Worm (Caenorhabditis elegans) whole organism, L1 larva: ENCODE results near the gene cdkr-3.

Source experiments
- C16A3.4 ChIP-seq: fragments of 150-350 bp; optimal IDR thresholded peaks from 2 replicates; lab custom pipeline; 2014; ENCODE audit warnings: missing biosample characterization, missing genetic modification characterization
- C34B4.2 ChIP-seq: sonication (generic microtip); optimal IDR thresholded peaks from 2 replicates; lab custom pipeline; 2017; ENCODE audit warnings: mild to moderate bottlenecking, missing genetic modification characterization, missing compliant biosample characterization
- F16B12.6 ChIP-seq: fragments of 150-350 bp; optimal IDR thresholded peaks from 2 replicates; lab custom pipeline; 2014; ENCODE audit warnings: missing biosample characterization, missing genetic modification characterization
- aha-1 ChIP-seq: fragments of 150-350 bp; optimal IDR thresholded peaks from 2 replicates; lab custom pipeline; 2014; ENCODE audit warnings: missing biosample characterization, missing genetic modification characterization
- aly-2 ChIP-seq: fragments of 150-350 bp; optimal IDR thresholded peaks from 2 replicates; lab custom pipeline; 2014; ENCODE audit warnings: missing biosample characterization, missing genetic modification characterization
- ama-1 ChIP-seq: fragments of 150-350 bp; optimal IDR thresholded peaks from 2 replicates; lab custom pipeline; 2014
- blmp-1 ChIP-seq: fragments of 150-350 bp; optimal IDR thresholded peaks from 2 replicates; lab custom pipeline; 2014; ENCODE audit warnings: missing biosample characterization, missing genetic modification characterization
- ceh-63 ChIP-seq: fragments of 200-800 bp; sonication (Bioruptor generic); optimal IDR thresholded peaks from 2 replicates; lab custom pipeline; 2018; ENCODE audit warnings: mild to moderate bottlenecking, missing genetic modification characterization, missing compliant biosample characterization
- ceh-88 ChIP-seq: fragments of 200-800 bp; sonication (Bioruptor generic); IDR thresholded peaks from 2 replicates; pipeline ENCODE4 v1.3.6; 2022; ENCODE audit warnings: missing genetic modification characterization, missing compliant biosample characterization
- ceh-90 ChIP-seq: sonication (generic microtip); optimal IDR thresholded peaks from 2 replicates; lab custom pipeline; 2016; ENCODE audit warnings: missing genetic modification characterization, missing compliant biosample characterization
- efl-1 ChIP-seq, 4 experiments: fragments of 150-350 bp; optimal IDR thresholded peaks in 3 of 4; peaks in 1 of 4; 1 replicate in 1 of 4; 2 replicates in 3 of 4; lab custom pipeline; 2014; ENCODE audit warnings: missing biosample characterization in 2 of 4, missing genetic modification characterization in 2 of 4, missing genetic modification reagents in 2 of 4
- elt-3 ChIP-seq, 6 experiments: fragments of 150-350 bp in 1 of 6; sonication (generic microtip); optimal IDR thresholded peaks; 2 replicates each; lab custom pipeline; 2017 to 2018; ENCODE audit warnings: missing biosample characterization in 6 of 6, missing genetic modification characterization in 6 of 6, inconsistent platforms in 1 of 6
- ets-5 ChIP-seq: fragments of 200-800 bp; sonication (Bioruptor generic); IDR thresholded peaks from 2 replicates; pipeline ENCODE4 v1.3.6; 2022; ENCODE audit warnings: missing genetic modification characterization, missing compliant biosample characterization
- fkh-10 ChIP-seq: sonication (generic microtip); optimal IDR thresholded peaks from 2 replicates; lab custom pipeline; 2017; ENCODE audit warnings: missing biosample characterization, missing genetic modification reagents, missing genetic modification characterization
- fkh-8 ChIP-seq: sonication (generic microtip); optimal IDR thresholded peaks from 2 replicates; lab custom pipeline; 2016; ENCODE audit warnings: mild to moderate bottlenecking, missing genetic modification characterization, missing compliant biosample characterization
- grh-1 ChIP-seq: fragments of 200-800 bp; sonication (Bioruptor generic); IDR thresholded peaks from 2 replicates; pipeline ENCODE4 v1.3.6; 2022; ENCODE audit warnings: missing genetic modification reagents, missing genetic modification characterization, missing compliant biosample characterization
- hpl-2 ChIP-seq: fragments of 150-350 bp; optimal IDR thresholded peaks from 2 replicates; lab custom pipeline; 2014; ENCODE audit warnings: missing biosample characterization, missing genetic modification reagents, missing genetic modification characterization
- isw-1 ChIP-seq: fragments of 200-800 bp; sonication (Bioruptor generic); IDR thresholded peaks from 2 replicates; pipeline ENCODE4 v1.3.6; 2022; ENCODE audit warnings: missing genetic modification characterization, missing compliant biosample characterization
- lin-13 ChIP-seq: fragments of 150-350 bp; optimal IDR thresholded peaks from 2 replicates; lab custom pipeline; 2014; ENCODE audit warnings: missing biosample characterization, missing genetic modification reagents, missing genetic modification characterization
- lin-14 ChIP-seq: fragments of 200-800 bp; sonication (Bioruptor generic); optimal IDR thresholded peaks from 2 replicates; lab custom pipeline; 2018; ENCODE audit warnings: mild to moderate bottlenecking, missing genetic modification characterization, moderate library complexity, missing compliant biosample characterization
- lin-35 ChIP-seq, 2 experiments: fragments of 150-350 bp; optimal IDR thresholded peaks; 2 replicates each; lab custom pipeline; 2014; ENCODE audit warnings: missing biosample characterization in 2 of 2, missing genetic modification characterization in 2 of 2, missing genetic modification reagents in 2 of 2
- lir-3 ChIP-seq: sonication (generic microtip); optimal IDR thresholded peaks from 2 replicates; lab custom pipeline; 2016; ENCODE audit warnings: mild to moderate bottlenecking, missing genetic modification characterization, moderate library complexity, missing compliant biosample characterization; ENCODE audit not compliant: poor library complexity
- mdl-1 ChIP-seq, 2 experiments: fragments of 150-350 bp; optimal IDR thresholded peaks; 2 replicates each; lab custom pipeline; 2014 to 2017; ENCODE audit warnings: missing biosample characterization in 2 of 2, missing genetic modification characterization in 2 of 2, inconsistent platforms in 1 of 2
- mep-1 ChIP-seq: fragments of 150-350 bp; optimal IDR thresholded peaks from 2 replicates; lab custom pipeline; 2014; ENCODE audit warnings: missing biosample characterization, missing genetic modification characterization
- nhr-11 ChIP-seq: fragments of 150-350 bp; optimal IDR thresholded peaks from 2 replicates; lab custom pipeline; 2014; ENCODE audit warnings: missing biosample characterization, missing genetic modification characterization
- nhr-12 ChIP-seq: sonication (generic microtip); optimal IDR thresholded peaks from 2 replicates; lab custom pipeline; 2017; ENCODE audit warnings: missing biosample characterization, missing genetic modification characterization
- nhr-237 ChIP-seq: fragments of 150-350 bp; optimal IDR thresholded peaks from 2 replicates; lab custom pipeline; 2014; ENCODE audit warnings: missing biosample characterization, missing genetic modification characterization
- nhr-28 ChIP-seq: fragments of 150-350 bp; optimal IDR thresholded peaks from 2 replicates; lab custom pipeline; 2014; ENCODE audit warnings: missing biosample characterization, missing genetic modification characterization
- nhr-47 ChIP-seq: sonication (generic microtip); optimal IDR thresholded peaks from 2 replicates; lab custom pipeline; 2016; ENCODE audit warnings: mild to moderate bottlenecking, missing genetic modification characterization, moderate library complexity, missing compliant biosample characterization
- nhr-76 ChIP-seq: sonication (generic microtip); optimal IDR thresholded peaks from 2 replicates; lab custom pipeline; 2017; ENCODE audit warnings: missing biosample characterization, missing genetic modification characterization
- nhr-77 ChIP-seq: fragments of 150-350 bp; optimal IDR thresholded peaks from 2 replicates; lab custom pipeline; 2014; ENCODE audit warnings: missing biosample characterization, missing genetic modification characterization
- nhr-84 ChIP-seq: sonication (generic microtip); optimal IDR thresholded peaks from 2 replicates; lab custom pipeline; 2017; ENCODE audit warnings: missing biosample characterization, missing genetic modification characterization
- pag-3 ChIP-seq: sonication (generic microtip); optimal IDR thresholded peaks from 2 replicates; lab custom pipeline; 2017; ENCODE audit warnings: missing genetic modification characterization, mild to moderate bottlenecking, missing compliant biosample characterization, antibody characterized with exemption, borderline replicate concordance; ENCODE audit not compliant: insufficient read depth
- pqm-1 ChIP-seq: sonication (generic microtip); optimal IDR thresholded peaks from 3 replicates; lab custom pipeline; 2017; ENCODE audit warnings: missing biosample characterization, missing genetic modification characterization
- skn-1 ChIP-seq: fragments of 150-350 bp; optimal IDR thresholded peaks from 2 replicates; lab custom pipeline; 2014; ENCODE audit warnings: missing biosample characterization, missing genetic modification characterization
- sox-4 ChIP-seq: sonication (generic microtip); optimal IDR thresholded peaks from 2 replicates; lab custom pipeline; 2016; ENCODE audit warnings: missing genetic modification characterization, missing compliant biosample characterization
- sptf-1 ChIP-seq: fragments of 150-350 bp; optimal IDR thresholded peaks from 2 replicates; lab custom pipeline; 2014; ENCODE audit warnings: missing biosample characterization, missing genetic modification characterization
- tlp-1 ChIP-seq: fragments of 150-350 bp; optimal IDR thresholded peaks from 2 replicates; lab custom pipeline; 2014; ENCODE audit warnings: missing biosample characterization, missing genetic modification characterization
- unc-130 ChIP-seq: fragments of 150-350 bp; optimal IDR thresholded peaks from 2 replicates; lab custom pipeline; 2017; ENCODE audit warnings: missing biosample characterization, missing genetic modification characterization, inconsistent platforms
- vab-15 ChIP-seq: sonication (generic microtip); optimal IDR thresholded peaks from 2 replicates; lab custom pipeline; 2017; ENCODE audit warnings: missing genotype, mild to moderate bottlenecking, missing genetic modification characterization, missing compliant biosample characterization
- xbp-1 ChIP-seq: sonication (generic microtip); optimal IDR thresholded peaks from 2 replicates; lab custom pipeline; 2016; ENCODE audit warnings: missing genetic modification characterization, missing compliant biosample characterization
- zag-1 ChIP-seq: fragments of 150-350 bp; optimal IDR thresholded peaks from 2 replicates; lab custom pipeline; 2014; ENCODE audit warnings: missing biosample characterization, missing genetic modification characterization

Gene cdkr-3

ce11 chrV:20234439-20234838 is 35.5 kb upstream of the cdkr-3 start:
- TF ChIP-seq fkh-8, result no peak
- TF ChIP-seq grh-1 (GFP tag; lab: Robert Waterston, UW), result no peak

ce11 chrV:20235231-20235630 is 34.7 kb upstream of the cdkr-3 start:
- TF ChIP-seq isw-1 (no peak), ceh-63 (GFP tag; lab: Kevin White, UChicago) (no peak), pag-3 (tag; lab: Kevin White, UChicago) (no peak), nhr-12 (tag; lab: Kevin White, UChicago) (no peak)

ce11 chrV:20237429-20237828 is 32.5 kb upstream of the cdkr-3 start, which contains the start of gene sld-5:
TSS of gene sld-5 (minus strand) at chrV:20237745.
- no peak for TF ChIP-seq skn-1 (tag; lab: Kevin White, UChicago)
- no peak for TF ChIP-seq aly-2 (tag; lab: Kevin White, UChicago)
- TF ChIP-seq C16A3.4 (tag; lab: Kevin White, UChicago), result no peak
- no peak for TF ChIP-seq lir-3
- no peak for TF ChIP-seq lin-14
- TF ChIP-seq ceh-90, result no peak
- no peak for TF ChIP-seq pqm-1
- TF ChIP-seq blmp-1 (tag; lab: Kevin White, UChicago), result no peak
- TF ChIP-seq zag-1, result no peak
- no peak for TF ChIP-seq nhr-237 (tag; lab: Kevin White, UChicago)

- TF ChIP-seq C34B4.2 (tag; lab: Kevin White, UChicago), result no peak
- TF ChIP-seq tlp-1 (tag; lab: Kevin White, UChicago), result no peak
- 0 out of 2 replicates have a peak, but pooled peaks have one; percentile 63 for TF ChIP-seq ets-5 (GFP tag; lab: Robert Waterston, UW)
- no peak for TF ChIP-seq nhr-76 (tag; lab: Kevin White, UChicago)
- no peak for TF ChIP-seq F16B12.6 (tag; lab: Kevin White, UChicago)
Observed at ce11 chrV:20241243-20241862, 28.6 kb upstream of the cdkr-3 start.

- TF ChIP-seq fkh-10 (GFP tag; lab: Kevin White, UChicago) (no peak), efl-1 (optimal IDR thresholded peaks at IDR 0.05; lab: Kevin White, UChicago) (peak; percentile 71 to 83), efl-1 (GFP tag; optimal IDR thresholded peaks at IDR 0.05 in 1 of 2; lab: Kevin White, UChicago) (peak; percentile 43 to 94), C34B4.2 (tag; lab: Kevin White, UChicago) (no peak), hpl-2 (GFP tag; lab: Kevin White, UChicago) (no peak), mep-1 (tag; lab: Kevin White, UChicago) (peak; percentile 64), nhr-84 (tag; lab: Kevin White, UChicago) (no peak), elt-3 (tag; optimal IDR thresholded peaks at IDR 0.05; lab: Kevin White, UChicago) (no peak), pag-3 (tag; lab: Kevin White, UChicago) (no peak), lir-3 (no peak), zag-1 (no peak), tlp-1 (tag; lab: Kevin White, UChicago) (no peak), nhr-237 (tag; lab: Kevin White, UChicago) (no peak), F16B12.6 (tag; lab: Kevin White, UChicago) (peak; percentile 15), sptf-1 (tag; lab: Kevin White, UChicago) (no peak), ama-1 (lab: Kevin White, UChicago) (no peak), xbp-1 (tag; lab: Kevin White, UChicago) (peak; percentile 41), ceh-88 (no peak), nhr-47 (tag; lab: Kevin White, UChicago) (peak; percentile 64), ets-5 (GFP tag; lab: Robert Waterston, UW) (no peak), lin-35 (GFP tag; optimal IDR thresholded peaks at IDR 0.05; lab: Kevin White, UChicago) (peak; percentile 37 to 49), lin-13 (GFP tag; lab: Kevin White, UChicago) (peak; percentile 21), nhr-11 (tag; lab: Kevin White, UChicago) (no peak), vab-15 (tag; lab: Kevin White, UChicago) (no peak), nhr-76 (tag; lab: Kevin White, UChicago) (no peak), aha-1 (tag; lab: Kevin White, UChicago) (no peak), sox-4 (tag; lab: Kevin White, UChicago) (no peak), grh-1 (GFP tag; lab: Robert Waterston, UW) (no peak), nhr-77 (tag; lab: Kevin White, UChicago) (no peak), unc-130 (tag; lab: Kevin White, UChicago) (no peak), mdl-1 (tag; optimal IDR thresholded peaks at IDR 0.05; lab: Kevin White, UChicago) (peak in 1 of 2 experiments; percentile 56), nhr-12 (tag; lab: Kevin White, UChicago) (no peak), nhr-28 (tag; lab: Kevin White, UChicago) (no peak)
Observed at ce11 chrV:20249438-20250120, 20.3 kb upstream of the cdkr-3 start, which contains the start of gene swsn-1. TSS of gene swsn-1 (minus strand) at chrV:20249488.
